Worm (Caenorhabditis elegans) whole organism, L2 larva: ENCODE results near the gene cri-3.

Experiments
- C34F6.9 ChIP-seq: fragments of 150-350 bp; optimal IDR thresholded peaks from 2 replicates; lab custom pipeline; 2014; ENCODE audit warnings: missing biosample characterization, missing genetic modification characterization
- F13H6.1 ChIP-seq: sonication (generic microtip); optimal IDR thresholded peaks from 2 replicates; lab custom pipeline; 2016; ENCODE audit warnings: missing genetic modification characterization, missing compliant biosample characterization
- R02D3.7 ChIP-seq: fragments of 150-350 bp; optimal IDR thresholded peaks from 2 replicates; lab custom pipeline; 2014; ENCODE audit warnings: missing biosample characterization, missing genetic modification characterization
- aly-2 ChIP-seq: fragments of 150-350 bp; optimal IDR thresholded peaks from 2 replicates; lab custom pipeline; 2014; ENCODE audit warnings: missing biosample characterization, missing genetic modification characterization
- ama-1 ChIP-seq: fragments of 150-350 bp; optimal IDR thresholded peaks from 2 replicates; lab custom pipeline; 2018; ENCODE audit warnings: inconsistent platforms
- ceh-82 ChIP-seq: fragments of 150-350 bp; optimal IDR thresholded peaks from 2 replicates; lab custom pipeline; 2014; ENCODE audit warnings: missing biosample characterization, missing genetic modification characterization
- crh-2 ChIP-seq: sonication (generic microtip); optimal IDR thresholded peaks from 2 replicates; lab custom pipeline; 2017; ENCODE audit warnings: missing biosample characterization, missing genetic modification characterization
- dmd-4 ChIP-seq: sonication (generic microtip); optimal IDR thresholded peaks from 2 replicates; lab custom pipeline; 2017; ENCODE audit warnings: missing biosample characterization, missing genetic modification characterization
- egl-27 ChIP-seq: sonication (generic microtip); optimal IDR thresholded peaks from 3 replicates; lab custom pipeline; 2017; ENCODE audit warnings: missing biosample characterization, missing genetic modification reagents, missing genetic modification characterization
- elt-3 ChIP-seq: sonication (generic microtip); optimal IDR thresholded peaks from 2 replicates; lab custom pipeline; 2017; ENCODE audit warnings: missing biosample characterization, missing genetic modification characterization
- fos-1 ChIP-seq: fragments of 150-350 bp; optimal IDR thresholded peaks from 2 replicates; lab custom pipeline; 2014; ENCODE audit warnings: missing biosample characterization, missing genetic modification characterization
- gmeb-1 ChIP-seq: fragments of 150-350 bp; optimal IDR thresholded peaks from 2 replicates; lab custom pipeline; 2014; ENCODE audit warnings: missing biosample characterization, missing genetic modification characterization
- lin-11 ChIP-seq: fragments of 150-350 bp; sonication (generic microtip); optimal IDR thresholded peaks from 2 replicates; lab custom pipeline; 2014; ENCODE audit warnings: missing biosample characterization, missing genetic modification characterization, inconsistent platforms, mixed read lengths
- lin-13 ChIP-seq: fragments of 150-350 bp; optimal IDR thresholded peaks from 2 replicates; lab custom pipeline; 2014; ENCODE audit warnings: missing biosample characterization, missing genetic modification reagents, missing genetic modification characterization
- lin-39 ChIP-seq: fragments of 150-350 bp; optimal IDR thresholded peaks from 2 replicates; lab custom pipeline; 2014; ENCODE audit warnings: missing biosample characterization, missing genetic modification reagents, missing genetic modification characterization
- lsy-2 ChIP-seq, 2 experiments: fragments of 150-350 bp in 1 of 2; sonication (generic microtip) in 1 of 2; optimal IDR thresholded peaks; 2 replicates each; lab custom pipeline; 2014 to 2017; ENCODE audit warnings: missing biosample characterization in 2 of 2, missing genetic modification characterization in 2 of 2
- mab-5 ChIP-seq: fragments of 150-350 bp; optimal IDR thresholded peaks from 2 replicates; lab custom pipeline; 2014; ENCODE audit warnings: missing biosample characterization, missing genetic modification characterization
- mbf-1 ChIP-seq: sonication (generic microtip); optimal IDR thresholded peaks from 2 replicates; lab custom pipeline; 2017; ENCODE audit warnings: missing biosample characterization, missing genetic modification characterization
- mdl-1 ChIP-seq, 2 experiments: fragments of 150-350 bp in 1 of 2; sonication (generic microtip) in 1 of 2; optimal IDR thresholded peaks; 2 replicates each; lab custom pipeline; 2017; ENCODE audit warnings: missing biosample characterization in 2 of 2, missing genetic modification characterization in 2 of 2
- nhr-10 ChIP-seq: sonication (generic microtip); optimal IDR thresholded peaks from 2 replicates; lab custom pipeline; 2017; ENCODE audit warnings: missing biosample characterization, missing genetic modification characterization
- nhr-11 ChIP-seq: fragments of 150-350 bp; optimal IDR thresholded peaks from 2 replicates; lab custom pipeline; 2014; ENCODE audit warnings: missing biosample characterization, missing genetic modification characterization
- nhr-12 ChIP-seq: fragments of 150-350 bp; optimal IDR thresholded peaks from 2 replicates; lab custom pipeline; 2014; ENCODE audit warnings: missing biosample characterization, missing genetic modification characterization
- nhr-21 ChIP-seq: fragments of 150-350 bp; optimal IDR thresholded peaks from 2 replicates; lab custom pipeline; 2014; ENCODE audit warnings: missing biosample characterization, missing genetic modification characterization
- nhr-23 ChIP-seq: fragments of 150-350 bp; optimal IDR thresholded peaks from 2 replicates; lab custom pipeline; 2014; ENCODE audit warnings: missing biosample characterization, missing genetic modification reagents, missing genetic modification characterization
- nhr-25 ChIP-seq: fragments of 150-350 bp; sonication (generic microtip); optimal IDR thresholded peaks from 3 replicates; lab custom pipeline; 2014; ENCODE audit warnings: missing biosample characterization, missing genetic modification characterization
- nhr-6 ChIP-seq: fragments of 150-350 bp; optimal IDR thresholded peaks from 2 replicates; lab custom pipeline; 2014; ENCODE audit warnings: missing biosample characterization, missing genetic modification characterization
- nhr-77 ChIP-seq: fragments of 150-350 bp; optimal IDR thresholded peaks from 2 replicates; lab custom pipeline; 2014; ENCODE audit warnings: missing biosample characterization, missing genetic modification characterization
- skn-1 ChIP-seq: sonication (generic microtip); optimal IDR thresholded peaks from 2 replicates; lab custom pipeline; 2017; ENCODE audit warnings: missing biosample characterization, missing genetic modification characterization
- sma-3 ChIP-seq: sonication (generic microtip); optimal IDR thresholded peaks from 2 replicates; lab custom pipeline; 2016; ENCODE audit warnings: missing genetic modification reagents, missing genetic modification characterization, missing compliant biosample characterization
- sma-9 ChIP-seq, 2 experiments: fragments of 150-350 bp in 1 of 2; sonication (generic microtip) in 1 of 2; optimal IDR thresholded peaks; 2 replicates each; lab custom pipeline; 2014 to 2016; ENCODE audit warnings: missing genetic modification characterization in 2 of 2, mild to moderate bottlenecking in 1 of 2, missing biosample characterization in 1 of 2, missing compliant biosample characterization in 1 of 2, missing genetic modification reagents in 1 of 2, moderate library complexity in 1 of 2
- unc-39 ChIP-seq: fragments of 150-350 bp; optimal IDR thresholded peaks from 2 replicates; lab custom pipeline; 2014; ENCODE audit warnings: missing biosample characterization, missing genetic modification characterization
- unc-55 ChIP-seq: fragments of 150-350 bp; sonication (generic microtip); optimal IDR thresholded peaks from 3 replicates; lab custom pipeline; 2014; ENCODE audit warnings: missing biosample characterization, missing genetic modification reagents, missing genetic modification characterization
- unc-62 ChIP-seq: fragments of 150-350 bp; optimal IDR thresholded peaks from 2 replicates; lab custom pipeline; 2014; ENCODE audit warnings: missing biosample characterization, missing genetic modification reagents, missing genetic modification characterization
- zag-1 ChIP-seq: fragments of 150-350 bp; optimal IDR thresholded peaks from 2 replicates; lab custom pipeline; 2014; ENCODE audit warnings: missing biosample characterization, missing genetic modification characterization
- ztf-1 ChIP-seq: fragments of 200-800 bp; sonication (Bioruptor generic); conservative IDR thresholded peaks from 2 replicates; pipeline ENCODE4 v1.3.6; 2022; ENCODE audit warnings: missing genetic modification characterization, missing compliant biosample characterization
- ztf-11 ChIP-seq: sonication (generic microtip); optimal IDR thresholded peaks from 2 replicates; lab custom pipeline; 2017; ENCODE audit warnings: missing biosample characterization, missing genetic modification characterization
- ztf-4 ChIP-seq: fragments of 150-350 bp; optimal IDR thresholded peaks from 2 replicates; lab custom pipeline; 2014; ENCODE audit warnings: missing biosample characterization, missing genetic modification characterization

Gene cri-3

ce11 chrIII:3355791-3356190, 40.4 kb upstream of the cri-3 start:
- TF ChIP-seq nhr-12 (tag; lab: Kevin White, UChicago) (no peak), gmeb-1 (no peak), lin-13 (GFP tag; lab: Kevin White, UChicago) (no peak), mdl-1 (tag; optimal IDR thresholded peaks at IDR 0.05; lab: Kevin White, UChicago) (no peak), nhr-77 (tag; lab: Kevin White, UChicago) (no peak), mbf-1 (tag; lab: Kevin White, UChicago) (no peak), unc-55 (GFP tag; lab: Kevin White, UChicago) (no peak), sma-3 (GFP tag; lab: Kevin White, UChicago) (no peak), unc-39 (no peak), lin-39 (tag; lab: Kevin White, UChicago) (no peak), nhr-25 (tag; lab: Kevin White, UChicago) (no peak)

- no peak for TF ChIP-seq nhr-6 (tag; lab: Kevin White, UChicago)
- TF ChIP-seq C34F6.9 (tag; lab: Kevin White, UChicago): no peak
- TF ChIP-seq ama-1: no peak
- TF ChIP-seq mab-5 (tag; lab: Kevin White, UChicago): no peak
- TF ChIP-seq fos-1 (tag; lab: Kevin White, UChicago): no peak
- no peak for TF ChIP-seq ztf-11
- TF ChIP-seq nhr-23 (tag; lab: Kevin White, UChicago): no peak
- TF ChIP-seq skn-1: no peak
- no peak for TF ChIP-seq gmeb-1
- no peak for TF ChIP-seq F13H6.1 (tag; lab: Kevin White, UChicago)
- TF ChIP-seq aly-2 (tag; lab: Kevin White, UChicago): no peak
- no peak for TF ChIP-seq elt-3 (tag; lab: Kevin White, UChicago)
- TF ChIP-seq nhr-21 (tag; lab: Kevin White, UChicago): no peak
- TF ChIP-seq nhr-25 (tag; lab: Kevin White, UChicago): no peak
- TF ChIP-seq R02D3.7 (tag; lab: Kevin White, UChicago): no peak
- no peak for TF ChIP-seq nhr-12 (tag; lab: Kevin White, UChicago)
- no peak for TF ChIP-seq lin-11 (tag; lab: Kevin White, UChicago)
- no peak for TF ChIP-seq nhr-77 (tag; lab: Kevin White, UChicago)
- TF ChIP-seq mdl-1 (tag; optimal IDR thresholded peaks at IDR 0.05; lab: Kevin White, UChicago): no peak
- TF ChIP-seq, all 48 proteins: peak for 0
Observed at ce11 chrIII:3360067-3360466, 36.1 kb upstream of the cri-3 start.

- TF ChIP-seq nhr-12 (tag; lab: Kevin White, UChicago): no peak
- no peak for TF ChIP-seq unc-62 (GFP tag; lab: Kevin White, UChicago)
- no peak for TF ChIP-seq nhr-11 (tag; lab: Kevin White, UChicago)
- TF ChIP-seq C34F6.9 (tag; lab: Kevin White, UChicago): no peak
- TF ChIP-seq lin-11 (tag; lab: Kevin White, UChicago): no peak
- peak; percentile 27 for TF ChIP-seq sma-9 (GFP tag; optimal IDR thresholded peaks at IDR 0.05; lab: Kevin White, UChicago)
- no peak for TF ChIP-seq sma-9 (tag; optimal IDR thresholded peaks at IDR 0.05; lab: Kevin White, UChicago)
- TF ChIP-seq aly-2 (tag; lab: Kevin White, UChicago): no peak
- no peak for TF ChIP-seq mdl-1 (tag; optimal IDR thresholded peaks at IDR 0.05; lab: Kevin White, UChicago)
- no peak for TF ChIP-seq zag-1 (tag; lab: Kevin White, UChicago)
- peak; percentile 22 for TF ChIP-seq sma-3 (GFP tag; lab: Kevin White, UChicago)
- no peak for TF ChIP-seq nhr-10
- TF ChIP-seq nhr-6 (tag; lab: Kevin White, UChicago): no peak
- no peak for TF ChIP-seq dmd-4 (tag; lab: Kevin White, UChicago)
- TF ChIP-seq lsy-2 (tag; optimal IDR thresholded peaks at IDR 0.05; lab: Kevin White, UChicago): no peak
- no peak for TF ChIP-seq ceh-82 (tag; lab: Kevin White, UChicago)
- no peak for TF ChIP-seq ztf-4 (tag; lab: Kevin White, UChicago)
- peak; percentile 61 for TF ChIP-seq nhr-25 (tag; lab: Kevin White, UChicago)
- no peak for TF ChIP-seq crh-2
Observed at ce11 chrIII:3367772-3368171, 28.4 kb upstream of the cri-3 start.

ce11 chrIII:3370054-3370453, 26.1 kb upstream of the cri-3 start, which contains the start of gene prk-2:
Gene prk-2 (minus strand): TSS chrIII:3370209.
- TF ChIP-seq gmeb-1: peak; percentile 18
- TF ChIP-seq egl-27 (tag; lab: Kevin White, UChicago): peak; percentile 57
- TF ChIP-seq nhr-25 (tag; lab: Kevin White, UChicago): no peak
- peak; percentile 90 for TF ChIP-seq fos-1 (tag; lab: Kevin White, UChicago)
- peak; percentile 19 for TF ChIP-seq crh-2
- TF ChIP-seq sma-9 (GFP tag; optimal IDR thresholded peaks at IDR 0.05; lab: Kevin White, UChicago): peak; percentile 66
- TF ChIP-seq sma-9 (tag; optimal IDR thresholded peaks at IDR 0.05; lab: Kevin White, UChicago): no peak
- no peak for TF ChIP-seq F13H6.1 (tag; lab: Kevin White, UChicago)
- TF ChIP-seq ztf-1 (GFP tag; lab: Robert Waterston, UW): no peak
- no peak for TF ChIP-seq mab-5 (tag; lab: Kevin White, UChicago)
- TF ChIP-seq sma-3 (GFP tag; lab: Kevin White, UChicago): peak; percentile 22
- no peak for TF ChIP-seq ceh-82 (tag; lab: Kevin White, UChicago)
- TF ChIP-seq, all 48 proteins: peak for 6
